Worm (Caenorhabditis elegans): ENCODE measurements around the gene cls-1.

Gene cls-1

DNA sequence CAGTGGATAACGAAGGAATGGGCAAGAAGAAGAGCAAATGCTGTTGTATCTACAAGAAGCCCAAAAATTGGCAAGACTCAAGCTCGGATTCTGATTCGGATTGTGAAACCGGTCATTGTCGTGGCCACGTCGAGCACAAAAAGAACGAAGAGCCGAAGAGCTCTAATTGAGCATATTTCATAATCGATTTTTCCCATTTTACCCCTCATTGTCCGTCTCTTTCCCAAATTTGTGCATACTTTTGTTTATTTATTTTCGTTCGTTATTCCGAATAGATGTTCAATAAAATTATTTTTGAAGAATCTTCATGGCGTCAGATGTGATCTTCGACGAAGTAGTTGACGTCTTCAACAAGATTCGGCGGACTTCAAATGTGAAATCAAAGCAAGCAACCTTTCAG is 13.2 kb downstream of the cls-1 start, which contains the start of gene lig-4:
Gene lig-4 (plus strand): TSS at position 301 of the 400 bp plus-strand sequence.
- TF ChIP-seq nhr-11 (tag; optimal IDR thresholded peaks at IDR 0.05) (no peak), php-3 (GFP tag; IDR thresholded peaks at IDR 0.05) (no peak), F37D6.2 (tag; optimal IDR thresholded peaks at IDR 0.05) (no peak), unc-62 (GFP tag; optimal IDR thresholded peaks at IDR 0.05 in 1 of 2) (no peak), unc-62 (tag; optimal IDR thresholded peaks at IDR 0.05) (no peak), mdt-29 (GFP tag; IDR thresholded peaks at IDR 0.05) (no peak), pqm-1 (tag; optimal IDR thresholded peaks at IDR 0.05) (no peak), sdz-12 (GFP tag; optimal IDR thresholded peaks at IDR 0.05) (no peak), nhr-25 (tag; optimal IDR thresholded peaks at IDR 0.05; ENCODE audit: borderline replicate concordance, insufficient read depth) (no peak), mdl-1 (tag; optimal IDR thresholded peaks at IDR 0.05) (no peak), snpc-1.2 (GFP tag; IDR thresholded peaks at IDR 0.05) (no peak), unc-130 (GFP tag; optimal IDR thresholded peaks at IDR 0.05) (no peak), dpl-1 (GFP tag; optimal IDR thresholded peaks at IDR 0.05) (no peak), lin-13 (GFP tag; optimal IDR thresholded peaks at IDR 0.05) (no peak), R02D3.7 (tag; optimal IDR thresholded peaks at IDR 0.05) (no peak), saeg-2 (GFP tag; IDR thresholded peaks at IDR 0.05) (no peak), tag-97 (GFP tag; IDR thresholded peaks at IDR 0.05) (no peak), ztf-7 (tag; optimal IDR thresholded peaks at IDR 0.05) (no peak), T20F7.1 (GFP tag; optimal IDR thresholded peaks at IDR 0.05) (no peak)

DNA sequence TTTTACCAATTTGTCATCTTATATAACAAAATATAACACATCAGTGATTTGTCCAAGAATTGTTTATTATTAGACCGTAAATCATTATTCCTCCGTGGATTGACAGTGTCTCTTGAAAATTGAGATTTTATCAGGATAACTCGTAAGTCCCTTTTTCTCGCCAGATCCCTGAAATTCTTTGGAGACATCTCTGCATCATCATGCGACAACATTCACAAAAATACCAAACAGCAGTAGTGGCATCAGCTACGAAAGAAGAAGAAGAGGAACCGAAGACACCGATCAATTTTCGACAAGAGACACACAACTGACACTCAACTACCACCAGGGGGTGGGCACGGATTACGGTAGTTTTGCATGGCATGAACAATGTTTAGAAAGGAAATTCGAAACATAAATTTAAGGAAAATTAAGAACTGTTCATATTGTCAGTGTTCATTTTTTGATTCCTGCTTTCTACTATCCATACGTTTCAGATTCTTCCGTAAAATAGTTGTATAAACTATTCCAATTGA is 16.9 kb downstream of the cls-1 start:
- TF ChIP-seq lsy-2 (tag; optimal IDR thresholded peaks at IDR 0.05), result peak; percentile 40 to 76
- TF ChIP-seq nhr-237 (tag; optimal IDR thresholded peaks at IDR 0.05), result no peak
- no peak for TF ChIP-seq dmd-8 (GFP tag; IDR thresholded peaks at IDR 0.05)
- TF ChIP-seq unc-62 (GFP tag; optimal IDR thresholded peaks at IDR 0.05 in 1 of 2), result peak in 1 of 2 experiments; percentile 74
- no peak for TF ChIP-seq unc-62 (tag; optimal IDR thresholded peaks at IDR 0.05)
- TF ChIP-seq snpc-4 (tag; optimal IDR thresholded peaks at IDR 0.05), result no peak
- peak; percentile 13 for TF ChIP-seq hlh-30 (tag; optimal IDR thresholded peaks at IDR 0.05; ENCODE audit: insufficient read depth)

DNA sequence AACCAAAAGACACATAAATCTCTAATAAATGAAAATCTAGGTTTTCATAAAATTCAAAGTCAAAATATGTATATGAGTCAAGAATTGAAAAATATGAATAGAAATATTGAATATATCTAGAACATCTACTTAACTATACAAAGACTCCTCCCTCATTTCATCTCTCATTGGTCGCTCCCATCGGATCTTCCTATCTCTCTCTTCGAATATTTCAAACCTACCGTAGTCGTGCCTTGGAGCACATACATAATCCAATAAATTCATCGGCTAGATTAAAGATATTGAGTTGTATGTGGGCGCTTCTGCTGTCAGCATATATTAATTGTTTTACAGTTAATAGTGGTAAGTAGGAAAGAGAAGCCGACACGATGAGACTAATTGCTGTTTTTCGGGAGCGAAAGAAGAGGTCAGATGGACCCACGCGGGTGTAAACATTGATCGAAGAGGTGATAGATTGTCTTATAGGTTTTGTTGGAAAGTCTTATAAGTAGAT is 19.0 kb downstream of the cls-1 start:
- TF ChIP-seq F49E8.2 (tag; optimal IDR thresholded peaks at IDR 0.05; ENCODE audit: borderline replicate concordance), result no peak
- no peak for TF ChIP-seq nhr-41 (GFP tag; IDR thresholded peaks at IDR 0.05)
- TF ChIP-seq pqm-1 (tag; optimal IDR thresholded peaks at IDR 0.05), result no peak
- peak in 1 of 2 experiments; percentile 5 for TF ChIP-seq lsy-2 (tag; optimal IDR thresholded peaks at IDR 0.05)
- TF ChIP-seq lim-7 (GFP tag; IDR thresholded peaks at IDR 0.05), result no peak
- no peak for TF ChIP-seq gei-8 (GFP tag; optimal IDR thresholded peaks at IDR 0.05)
- TF ChIP-seq unc-62 (GFP tag; optimal IDR thresholded peaks at IDR 0.05 in 1 of 2), result peak in 1 of 2 experiments; percentile 31
- TF ChIP-seq unc-62 (tag; optimal IDR thresholded peaks at IDR 0.05), result no peak
- TF ChIP-seq dmd-9 (GFP tag; IDR thresholded peaks at IDR 0.05), result no peak
- no peak for TF ChIP-seq nhr-11 (tag; optimal IDR thresholded peaks at IDR 0.05)

DNA sequence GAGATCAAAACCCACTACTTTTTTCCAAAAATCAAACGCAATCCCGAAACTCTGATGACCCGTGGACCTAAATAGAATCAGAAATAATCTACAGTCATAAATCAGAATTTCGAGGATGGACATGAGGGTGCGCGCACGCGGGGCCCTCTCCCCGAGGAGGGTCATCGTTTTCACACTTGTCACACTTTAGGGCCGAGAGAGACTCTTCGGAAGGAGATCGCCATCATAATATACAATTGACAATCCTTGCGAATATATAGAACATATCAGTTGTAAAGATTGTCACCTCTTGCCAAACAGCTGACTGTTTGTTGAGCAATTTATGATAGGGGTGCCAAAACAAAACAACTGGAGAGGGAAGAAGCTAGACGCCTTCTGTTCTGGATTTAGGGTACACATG is 22.1 kb downstream of the cls-1 start:
- TF ChIP-seq rbr-2 (tag; optimal IDR thresholded peaks at IDR 0.05), result no peak
- TF ChIP-seq lin-1 (GFP tag; IDR thresholded peaks at IDR 0.05), result no peak
- no peak for TF ChIP-seq mep-1 (tag; optimal IDR thresholded peaks at IDR 0.05)
- no peak for TF ChIP-seq ceh-82 (tag; optimal IDR thresholded peaks at IDR 0.05)
- TF ChIP-seq hlh-30 (tag; optimal IDR thresholded peaks at IDR 0.05; ENCODE audit: insufficient read depth), result no peak
- TF ChIP-seq mdl-1 (tag; optimal IDR thresholded peaks at IDR 0.05), result no peak
- no peak for TF ChIP-seq daf-16 (GFP tag; optimal IDR thresholded peaks at IDR 0.05)
- TF ChIP-seq daf-16 (tag; optimal IDR thresholded peaks at IDR 0.05), result no peak
- no peak for TF ChIP-seq nhr-6 (tag; optimal IDR thresholded peaks at IDR 0.05)
- no peak for TF ChIP-seq lin-38 (GFP tag; IDR thresholded peaks at IDR 0.05)
- TF ChIP-seq cey-2 (tag; optimal IDR thresholded peaks at IDR 0.05; ENCODE audit: borderline replicate concordance, insufficient read depth), result no peak

All from whole organism, L4 larva.